Fruit fly (Drosophila melanogaster): Measurements from ENCODE around the gene CG1486.
A peak's percentile ranks its signal among the peaks of the same experiment; 100 is the strongest.

The CG1486 gene

DNA sequence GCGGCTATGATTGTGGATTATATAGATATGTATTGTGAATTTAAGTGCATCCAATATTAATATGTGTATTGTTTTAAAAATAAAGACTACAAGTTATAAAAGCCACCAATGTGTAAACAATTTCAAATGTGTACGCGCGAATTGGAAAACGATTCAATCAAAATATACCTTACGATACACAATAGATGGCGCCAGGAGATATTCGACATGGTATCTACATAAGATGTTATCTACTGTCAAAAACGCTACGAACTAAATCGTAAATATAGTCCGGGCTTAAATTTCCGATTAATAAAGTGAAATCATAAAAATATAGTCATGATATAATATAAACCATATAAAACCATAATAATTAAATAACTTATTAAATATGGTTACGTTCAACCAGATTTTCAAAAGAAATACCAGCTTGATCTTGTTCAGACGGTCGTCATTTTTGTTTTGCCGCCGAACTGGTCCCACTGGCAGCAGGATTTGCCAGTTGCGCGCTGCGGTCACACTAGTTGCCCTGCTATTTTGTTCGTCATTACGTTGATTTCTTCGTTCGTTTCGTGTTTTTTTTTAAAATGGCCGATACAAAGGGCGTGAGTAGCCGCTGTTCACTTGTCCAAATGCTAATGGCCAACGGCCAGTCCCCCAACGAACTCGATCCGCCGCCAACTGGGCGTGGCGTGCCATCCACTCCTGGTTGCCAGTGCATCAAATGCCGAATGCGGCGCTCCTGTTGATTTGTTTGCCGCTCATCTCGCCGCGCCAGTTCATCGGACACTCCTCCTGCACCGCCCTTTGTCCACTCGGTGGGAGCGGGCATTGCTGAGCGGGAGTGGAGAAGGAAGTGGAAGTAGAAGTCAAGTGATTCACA is 34.2 kb downstream of the CG1486 start, which contains the start of gene Septin1 (continued):
- TF ChIP-seq CG3847 (GFP tag; IDR thresholded peaks at IDR 0.05) = peak; percentile 43
- no peak; the same call in 2 of the 3 replicates for TF ChIP-seq CG17361 (GFP tag; IDR thresholded peaks at IDR 0.05)
- no peak for TF ChIP-seq Dref (GFP tag; IDR thresholded peaks at IDR 0.05)
- peak; percentile 78 for TF ChIP-seq Dp (GFP tag; optimal IDR thresholded peaks at IDR 0.05)
- no peak for TF ChIP-seq mirr (GFP tag; optimal IDR thresholded peaks at IDR 0.05)
- no peak for TF ChIP-seq CG5953 (GFP tag; IDR thresholded peaks at IDR 0.05)
- peak in 1 of 2 experiments; percentile 18 for TF ChIP-seq Pdp1 (GFP tag; optimal IDR thresholded peaks at IDR 0.05)
- TF ChIP-seq CG15514 (GFP tag; optimal IDR thresholded peaks at IDR 0.05) = peak; percentile 64
- peak; percentile 11 for TF ChIP-seq CG8290 (GFP tag; optimal IDR thresholded peaks at IDR 0.05)
- TF ChIP-seq CG8290 (tag; optimal IDR thresholded peaks at IDR 0.05) = no peak
- no peak for TF ChIP-seq C15 (GFP tag; IDR thresholded peaks at IDR 0.05)
- TF ChIP-seq Jarid2 (GFP tag; optimal IDR thresholded peaks at IDR 0.05) = peak; percentile 66
- peak; percentile 86 for TF ChIP-seq Lhr (GFP tag; optimal IDR thresholded peaks at IDR 0.05)
- TF ChIP-seq nmo (GFP tag; optimal IDR thresholded peaks at IDR 0.05) = peak; percentile 50
- no peak for TF ChIP-seq psq (GFP tag; optimal IDR thresholded peaks at IDR 0.05)
- TF ChIP-seq insv (GFP tag; optimal IDR thresholded peaks at IDR 0.05) = peak in 1 of 2 experiments; percentile 42
- TF ChIP-seq CG13287 (GFP tag; IDR thresholded peaks at IDR 0.05; ENCODE audit: partially characterized antibody) = peak; percentile 31; the same call in 1 of the 2 replicates
- peak; percentile 8 for TF ChIP-seq CG30020 (tag; optimal IDR thresholded peaks at IDR 0.05)
- no peak for TF ChIP-seq vnd (GFP tag; IDR thresholded peaks at IDR 0.05; ENCODE audit: partially characterized antibody)
- TF ChIP-seq hkb (optimal IDR thresholded peaks at IDR 0.05) = peak; percentile 35
- TF ChIP-seq hkb (GFP tag; IDR thresholded peaks at IDR 0.05) = no peak
- 0 out of 2 replicates have a peak, but pooled peaks have one; percentile 40 for TF ChIP-seq Bgb (GFP tag; IDR thresholded peaks at IDR 0.05; ENCODE audit: partially characterized antibody)
- no peak for TF ChIP-seq Oli (tag; optimal IDR thresholded peaks at IDR 0.05)
- peak; percentile 43 for TF ChIP-seq CG10267 (tag; optimal IDR thresholded peaks at IDR 0.05)
- TF ChIP-seq CG14860 (GFP tag; IDR thresholded peaks at IDR 0.05; ENCODE audit: partially characterized antibody) = no peak
- 0 out of 2 replicates have a peak, but pooled peaks have one; percentile 35 for TF ChIP-seq crol (GFP tag; IDR thresholded peaks at IDR 0.05)
- TF ChIP-seq Aef1 (GFP tag; IDR thresholded peaks at IDR 0.05) = no peak
- no peak for TF ChIP-seq CG32532 (GFP tag; IDR thresholded peaks at IDR 0.05)
- no peak for TF ChIP-seq Elba2 (GFP tag; optimal IDR thresholded peaks at IDR 0.05)
- no peak for TF ChIP-seq btn (GFP tag; optimal IDR thresholded peaks at IDR 0.05)
- TF ChIP-seq gro (GFP tag; optimal IDR thresholded peaks at IDR 0.05) = no peak
- TF ChIP-seq sens (GFP tag) = peak; percentile 50
- TF ChIP-seq CG1529 (GFP tag; optimal IDR thresholded peaks at IDR 0.05) = no peak
- TF ChIP-seq wek (GFP tag; optimal IDR thresholded peaks at IDR 0.05) = no peak
- TF ChIP-seq BEAF-32 (GFP tag; optimal IDR thresholded peaks at IDR 0.05) = peak; percentile 40
- no peak for TF ChIP-seq az2 (GFP tag; optimal IDR thresholded peaks at IDR 0.05)
- no peak for TF ChIP-seq al (GFP tag; IDR thresholded peaks at IDR 0.05)
- peak; percentile 47 for TF ChIP-seq CG15601 (tag; optimal IDR thresholded peaks at IDR 0.05)
- peak; percentile 30; the same call in 1 of the 3 replicates for TF ChIP-seq knrl (GFP tag; IDR thresholded peaks at IDR 0.05; ENCODE audit: partially characterized antibody)
- peak; percentile 46 for TF ChIP-seq CG9437 (GFP tag; optimal IDR thresholded peaks at IDR 0.05)
- TF ChIP-seq CoRest (tag; optimal IDR thresholded peaks at IDR 0.05) = peak; percentile 16
- TF ChIP-seq YL-1 (GFP tag; optimal IDR thresholded peaks at IDR 0.05) = peak; percentile 16
- TF ChIP-seq stwl (tag; optimal IDR thresholded peaks at IDR 0.05) = peak; percentile 28
- no peak for TF ChIP-seq aop (GFP tag; IDR thresholded peaks at IDR 0.05)
- TF ChIP-seq kah (GFP tag; optimal IDR thresholded peaks at IDR 0.05) = no peak
- TF ChIP-seq Xbp1 (GFP tag; optimal IDR thresholded peaks at IDR 0.05) = no peak
- TF ChIP-seq CTCF (GFP tag; optimal IDR thresholded peaks at IDR 0.05) = peak; percentile 95
- TF ChIP-seq CG3838 (GFP tag; optimal IDR thresholded peaks at IDR 0.05) = no peak
- TF ChIP-seq phol (tag; optimal IDR thresholded peaks at IDR 0.05) = peak; percentile 48
